Worm (Caenorhabditis elegans) whole organism, young adult: ENCODE data around the gene tag-281.

Source experiments
- B0019.2 ChIP-seq: fragments of 200-800 bp; sonication (Bioruptor generic); conservative IDR thresholded peaks from 2 replicates; pipeline ENCODE4 v1.3.6; 2022; ENCODE audit warnings: missing genetic modification reagents, missing genetic modification characterization, missing compliant biosample characterization
- B0261.1 ChIP-seq: sonication (generic microtip); optimal IDR thresholded peaks from 2 replicates; lab custom pipeline; 2016; ENCODE audit warnings: mild to moderate bottlenecking, missing genetic modification characterization, moderate library complexity, missing compliant biosample characterization
- C06A6.2 ChIP-seq: fragments of 200-800 bp; sonication (Bioruptor generic); conservative IDR thresholded peaks from 2 replicates; pipeline ENCODE4 v1.3.6; 2022; ENCODE audit warnings: missing genetic modification characterization, missing compliant biosample characterization
- C17E4.6 ChIP-seq: fragments of 200-800 bp; sonication (Bioruptor generic); IDR thresholded peaks from 2 replicates; pipeline ENCODE4 v1.3.6; 2022; ENCODE audit warnings: missing genetic modification reagents, missing genetic modification characterization, missing compliant biosample characterization
- F22D6.2 ChIP-seq: sonication (generic microtip); optimal IDR thresholded peaks from 2 replicates; lab custom pipeline; 2016; ENCODE audit warnings: mild to moderate bottlenecking, missing genetic modification characterization, missing compliant biosample characterization
- F55B11.4 ChIP-seq: sonication (generic microtip); optimal IDR thresholded peaks from 2 replicates; lab custom pipeline; 2016; ENCODE audit warnings: missing compliant biosample characterization, missing genetic modification characterization, borderline replicate concordance; ENCODE audit not compliant: insufficient read depth
- K11D2.4 ChIP-seq: fragments of 200-800 bp; sonication (Bioruptor generic); IDR thresholded peaks from 2 replicates; pipeline ENCODE4 v1.3.6; 2022; ENCODE audit warnings: missing genetic modification reagents, missing genetic modification characterization, missing compliant biosample characterization
- K12H6.12 ChIP-seq: fragments of 200-800 bp; sonication (Bioruptor generic); optimal IDR thresholded peaks from 2 replicates; lab custom pipeline; 2018; ENCODE audit warnings: mild to moderate bottlenecking, missing genetic modification characterization, missing compliant biosample characterization
- T07F8.4 ChIP-seq: sonication (generic microtip); optimal IDR thresholded peaks from 2 replicates; lab custom pipeline; 2016; ENCODE audit warnings: mild to moderate bottlenecking, missing genetic modification characterization, moderate library complexity, missing compliant biosample characterization
- ZK185.1 ChIP-seq: sonication (generic microtip); optimal IDR thresholded peaks from 2 replicates; lab custom pipeline; 2016; ENCODE audit warnings: mild to moderate bottlenecking, missing genetic modification characterization, missing compliant biosample characterization; ENCODE audit not compliant: poor library complexity, severe bottlenecking
- aptf-2 ChIP-seq: fragments of 200-800 bp; sonication (Bioruptor generic); conservative IDR thresholded peaks from 2 replicates; pipeline ENCODE4 v1.3.6; 2022; ENCODE audit warnings: missing genetic modification reagents, missing genetic modification characterization, missing compliant biosample characterization
- atf-7 ChIP-seq: sonication (generic microtip); optimal IDR thresholded peaks from 2 replicates; lab custom pipeline; 2017; ENCODE audit warnings: mild to moderate bottlenecking, missing genetic modification characterization, missing compliant biosample characterization
- athp-1 ChIP-seq: sonication (generic microtip); optimal IDR thresholded peaks from 2 replicates; lab custom pipeline; 2017; ENCODE audit warnings: mild to moderate bottlenecking, missing genetic modification characterization, missing compliant biosample characterization
- attf-3 ChIP-seq: fragments of 200-800 bp; sonication (Bioruptor generic); conservative IDR thresholded peaks from 2 replicates; pipeline ENCODE4 v1.3.6; 2022; ENCODE audit warnings: missing genetic modification reagents, missing genetic modification characterization, missing compliant biosample characterization
- bed-2 ChIP-seq: fragments of 200-800 bp; sonication (Bioruptor generic); IDR thresholded peaks from 2 replicates; pipeline ENCODE4 v1.3.6; 2022; ENCODE audit warnings: missing genetic modification reagents, missing genetic modification characterization, missing compliant biosample characterization
- ccch-3 ChIP-seq: fragments of 200-800 bp; sonication (Bioruptor generic); optimal IDR thresholded peaks from 2 replicates; lab custom pipeline; 2018; ENCODE audit warnings: mild to moderate bottlenecking, missing genetic modification characterization, missing compliant biosample characterization
- ceh-40 ChIP-seq: fragments of 200-800 bp; sonication (Bioruptor generic); IDR thresholded peaks from 2 replicates; pipeline ENCODE4 v1.3.6; 2022; ENCODE audit warnings: missing genetic modification characterization, missing compliant biosample characterization
- die-1 ChIP-seq: sonication (generic microtip); optimal IDR thresholded peaks from 2 replicates; lab custom pipeline; 2016; ENCODE audit warnings: missing genotype, mild to moderate bottlenecking, missing genetic modification characterization, missing compliant biosample characterization
- dox-1 ChIP-seq: fragments of 200-800 bp; sonication (Bioruptor generic); IDR thresholded peaks from 2 replicates; pipeline ENCODE4 v1.3.6; 2022; ENCODE audit warnings: missing genetic modification reagents, missing genetic modification characterization, missing compliant biosample characterization
- dpff-1 ChIP-seq: sonication (generic microtip); optimal IDR thresholded peaks from 2 replicates; lab custom pipeline; 2017; ENCODE audit warnings: mild to moderate bottlenecking, missing genetic modification characterization, missing compliant biosample characterization
- egl-18 ChIP-seq: fragments of 200-800 bp; sonication (Bioruptor generic); IDR thresholded peaks from 2 replicates; pipeline ENCODE4 v1.3.6; 2022; ENCODE audit warnings: missing genetic modification reagents, missing genetic modification characterization, missing compliant biosample characterization
- gei-17 ChIP-seq: fragments of 200-800 bp; sonication (Bioruptor generic); optimal IDR thresholded peaks from 2 replicates; lab custom pipeline; 2018; ENCODE audit warnings: mild to moderate bottlenecking, missing genetic modification characterization, missing compliant biosample characterization
- hlh-26 ChIP-seq: fragments of 200-800 bp; sonication (Bioruptor generic); conservative IDR thresholded peaks from 2 replicates; pipeline ENCODE4 v1.3.6; 2022; ENCODE audit warnings: missing genetic modification reagents, missing genetic modification characterization, missing compliant biosample characterization
- hmg-1.2 ChIP-seq: fragments of 200-800 bp; sonication (Bioruptor generic); IDR thresholded peaks from 2 replicates; pipeline ENCODE4 v1.3.6; 2022; ENCODE audit warnings: missing genetic modification reagents, missing genetic modification characterization, missing compliant biosample characterization
- hmg-20 ChIP-seq: fragments of 200-800 bp; sonication (Bioruptor generic); IDR thresholded peaks from 2 replicates; pipeline ENCODE4 v1.3.6; 2022; ENCODE audit warnings: missing genetic modification reagents, missing genetic modification characterization, missing compliant biosample characterization
- hrde-1 ChIP-seq: sonication (generic microtip); optimal IDR thresholded peaks from 2 replicates; lab custom pipeline; 2016; ENCODE audit warnings: missing genetic modification characterization, mild to moderate bottlenecking, missing compliant biosample characterization, moderate library complexity, missing genotype, missing genetic modification reagents, borderline replicate concordance
- lin-26 ChIP-seq: fragments of 200-800 bp; sonication (Bioruptor generic); IDR thresholded peaks from 2 replicates; pipeline ENCODE4 v1.3.6; 2022; ENCODE audit warnings: missing genetic modification reagents, missing genetic modification characterization, missing compliant biosample characterization
- lir-1 ChIP-seq: fragments of 200-800 bp; sonication (Bioruptor generic); conservative IDR thresholded peaks from 2 replicates; pipeline ENCODE4 v1.3.6; 2022; ENCODE audit warnings: missing genetic modification reagents, missing genetic modification characterization, missing compliant biosample characterization
- lsy-27 ChIP-seq: sonication (generic microtip); optimal IDR thresholded peaks from 2 replicates; lab custom pipeline; 2017; ENCODE audit warnings: missing genetic modification characterization, mild to moderate bottlenecking, missing compliant biosample characterization, antibody characterized with exemption, missing genotype, borderline replicate concordance; ENCODE audit not compliant: insufficient read depth
- nfya-1 ChIP-seq: sonication (generic microtip); optimal IDR thresholded peaks from 2 replicates; lab custom pipeline; 2017; ENCODE audit warnings: antibody characterized with exemption, missing compliant biosample characterization, missing genetic modification characterization, borderline replicate concordance; ENCODE audit not compliant: insufficient read depth
- nfyb-1 ChIP-seq: fragments of 200-800 bp; sonication (Bioruptor generic); IDR thresholded peaks from 2 replicates; pipeline ENCODE4 v1.3.6; 2022; ENCODE audit warnings: missing genetic modification reagents, missing genetic modification characterization, missing compliant biosample characterization
- nhr-27 ChIP-seq: fragments of 200-800 bp; sonication (Bioruptor generic); optimal IDR thresholded peaks from 2 replicates; lab custom pipeline; 2018; ENCODE audit warnings: mild to moderate bottlenecking, missing genetic modification characterization, moderate library complexity, missing compliant biosample characterization
- pha-4 ChIP-seq: fragments of 150-350 bp; sonication (generic microtip); optimal IDR thresholded peaks from 2 replicates; lab custom pipeline; 2014; ENCODE audit warnings: missing biosample characterization, missing genetic modification reagents, missing genetic modification characterization
- repo-1 ChIP-seq: sonication (generic microtip); optimal IDR thresholded peaks from 2 replicates; lab custom pipeline; 2017; ENCODE audit warnings: mild to moderate bottlenecking, missing genetic modification characterization, missing compliant biosample characterization
- rpc-1 ChIP-seq, 2 experiments: fragments of 150-350 bp in 1 of 2; sonication (generic microtip) in 1 of 2; optimal IDR thresholded peaks; 2 replicates each; lab custom pipeline; 2014 to 2018; ENCODE audit warnings: missing biosample characterization in 1 of 2, missing genetic modification characterization in 1 of 2, missing genetic modification reagents in 1 of 2, missing genotype in 1 of 2
- sdz-38 ChIP-seq: sonication (generic microtip); optimal IDR thresholded peaks from 2 replicates; lab custom pipeline; 2016; ENCODE audit warnings: missing genotype, missing genetic modification characterization, missing compliant biosample characterization
- snpc-1.3 ChIP-seq: sonication (generic microtip); optimal IDR thresholded peaks from 2 replicates; lab custom pipeline; 2017; ENCODE audit warnings: missing genetic modification characterization, mild to moderate bottlenecking, missing compliant biosample characterization, antibody characterized with exemption, moderate library complexity, missing genotype, missing genetic modification reagents; ENCODE audit not compliant: insufficient read depth
- snpc-3.4 ChIP-seq: sonication (generic microtip); optimal IDR thresholded peaks from 2 replicates; lab custom pipeline; 2017; ENCODE audit warnings: missing genetic modification characterization, mild to moderate bottlenecking, missing compliant biosample characterization, antibody characterized with exemption, moderate library complexity, missing genotype, missing genetic modification reagents
- snpc-4 ChIP-seq, 5 experiments: fragments of 150-350 bp in 1 of 5; sonication (generic microtip) in 4 of 5; optimal IDR thresholded peaks; 2 replicates each; lab custom pipeline; 2014 to 2018; ENCODE audit warnings: missing genetic modification characterization in 5 of 5, missing biosample characterization in 3 of 5, antibody characterized with exemption in 2 of 5, mild to moderate bottlenecking in 2 of 5, missing compliant biosample characterization in 2 of 5, missing genotype in 2 of 5, moderate library complexity in 2 of 5, missing genetic modification reagents in 1 of 5
- somi-1 ChIP-seq: fragments of 200-800 bp; sonication (Bioruptor generic); optimal IDR thresholded peaks from 2 replicates; lab custom pipeline; 2018; ENCODE audit warnings: mild to moderate bottlenecking, missing genetic modification characterization, missing compliant biosample characterization
- tlf-1 ChIP-seq: fragments of 200-800 bp; sonication (Bioruptor generic); optimal IDR thresholded peaks from 2 replicates; lab custom pipeline; 2018; ENCODE audit warnings: mild to moderate bottlenecking, missing genetic modification characterization, missing compliant biosample characterization
- zim-3 ChIP-seq: sonication (generic microtip); optimal IDR thresholded peaks from 2 replicates; lab custom pipeline; 2017; ENCODE audit warnings: mild to moderate bottlenecking, missing genetic modification characterization, moderate library complexity, missing compliant biosample characterization
- ztf-18 ChIP-seq: sonication (generic microtip); optimal IDR thresholded peaks from 2 replicates; lab custom pipeline; 2016; ENCODE audit warnings: missing genotype, mild to moderate bottlenecking, missing genetic modification characterization, missing compliant biosample characterization
- ztf-25 ChIP-seq: fragments of 200-800 bp; sonication (Bioruptor generic); IDR thresholded peaks from 2 replicates; pipeline ENCODE4 v1.3.6; 2022; ENCODE audit warnings: missing genetic modification reagents, missing genetic modification characterization, missing compliant biosample characterization
- ztf-28 ChIP-seq: fragments of 200-800 bp; sonication (Bioruptor generic); IDR thresholded peaks from 2 replicates; pipeline ENCODE4 v1.3.6; 2022; ENCODE audit warnings: missing genetic modification reagents, missing genetic modification characterization, missing compliant biosample characterization

tag-281 gene

ce11 chrII:12435202-12435872 is 24.2 kb upstream of the tag-281 start (continued):
- no peak for TF ChIP-seq K12H6.12 (tag; lab: Kevin White, UChicago)
- no peak for TF ChIP-seq lsy-27 (tag; lab: Kevin White, UChicago)
- TF ChIP-seq hrde-1 (tag; lab: Kevin White, UChicago), result no peak
- no peak for TF ChIP-seq F22D6.2 (tag; lab: Kevin White, UChicago)
- TF ChIP-seq hmg-20, result no peak
- TF ChIP-seq athp-1 (tag; lab: Kevin White, UChicago), result no peak
- no peak for TF ChIP-seq K11D2.4 (GFP tag; lab: Robert Waterston, UW)
- TF ChIP-seq snpc-1.3 (tag; lab: Kevin White, UChicago), result no peak
- TF ChIP-seq lin-26 (GFP tag; lab: Robert Waterston, UW), result peak; percentile 65; the same call in 1 of the 2 replicates
- no peak for TF ChIP-seq bed-2
- TF ChIP-seq rpc-1 (optimal IDR thresholded peaks at IDR 0.05; lab: Kevin White, UChicago), result peak; percentile 62
- TF ChIP-seq rpc-1 (tag; optimal IDR thresholded peaks at IDR 0.05; lab: Kevin White, UChicago), result peak; percentile 75
- TF ChIP-seq nhr-27, result no peak
- TF ChIP-seq ceh-40 (GFP tag; lab: Robert Waterston, UW), result no peak
- no peak for TF ChIP-seq C06A6.2 (GFP tag; lab: Robert Waterston, UW)
- peak; percentile 45 for TF ChIP-seq die-1 (tag; lab: Kevin White, UChicago)
- 0 out of 2 replicates have a peak, but pooled peaks have one; percentile 13 for TF ChIP-seq ztf-28
- peak; percentile 61 for TF ChIP-seq B0261.1 (tag; lab: Kevin White, UChicago)
- no peak for TF ChIP-seq atf-7 (tag; lab: Kevin White, UChicago)
- no peak for TF ChIP-seq dpff-1 (tag; lab: Kevin White, UChicago)
- TF ChIP-seq egl-18 (GFP tag; lab: Robert Waterston, UW), result no peak
- TF ChIP-seq F55B11.4 (tag; lab: Kevin White, UChicago), result no peak
- peak; percentile 23; the same call in 1 of the 2 replicates for TF ChIP-seq hmg-1.2 (GFP tag; lab: Robert Waterston, UW)
- no peak for TF ChIP-seq snpc-3.4 (tag; lab: Kevin White, UChicago)
- TF ChIP-seq attf-3, result no peak
- TF ChIP-seq C17E4.6, result no peak
- no peak for TF ChIP-seq nfya-1 (tag; lab: Kevin White, UChicago)
- TF ChIP-seq B0019.2 (GFP tag; lab: Robert Waterston, UW), result no peak
- TF ChIP-seq hlh-26 (GFP tag; lab: Robert Waterston, UW), result no peak
- no peak for TF ChIP-seq nfyb-1 (GFP tag; lab: Robert Waterston, UW)
- TF ChIP-seq sdz-38, result no peak
- no peak for TF ChIP-seq gei-17 (GFP tag; lab: Kevin White, UChicago)
- peak; percentile 26; the same call in 1 of the 2 replicates for TF ChIP-seq dox-1 (GFP tag; lab: Robert Waterston, UW)
- no peak for TF ChIP-seq ZK185.1 (tag; lab: Kevin White, UChicago)
- TF ChIP-seq ztf-18 (tag; lab: Kevin White, UChicago), result no peak
- TF ChIP-seq T07F8.4, result no peak
- no peak for TF ChIP-seq ccch-3 (GFP tag; lab: Kevin White, UChicago)
- no peak for TF ChIP-seq aptf-2 (GFP tag; lab: Robert Waterston, UW)
- TF ChIP-seq lir-1 (GFP tag; lab: Robert Waterston, UW), result no peak
- 0 out of 2 replicates have a peak, but pooled peaks have one; percentile 32 for TF ChIP-seq ztf-25 (GFP tag; lab: Robert Waterston, UW)
- no peak for TF ChIP-seq tlf-1 (GFP tag; lab: Kevin White, UChicago)
- no peak for TF ChIP-seq pha-4 (tag; lab: Kevin White, UChicago)
- no peak for TF ChIP-seq repo-1 (tag; lab: Kevin White, UChicago)
- peak; percentile 1 for TF ChIP-seq zim-3 (tag; lab: Kevin White, UChicago)
- no peak for TF ChIP-seq snpc-4 (GFP tag; optimal IDR thresholded peaks at IDR 0.05; lab: Kevin White, UChicago)
- peak in 2 of 4 experiments; percentile 36 to 75 for TF ChIP-seq snpc-4 (tag; optimal IDR thresholded peaks at IDR 0.05; lab: Kevin White, UChicago)
- no peak for TF ChIP-seq somi-1 (GFP tag; lab: Kevin White, UChicago)
